Worm (Caenorhabditis elegans) whole organism, L2 larva: ENCODE results near the gene ZC204.17.

Experiments
- C34F6.9 ChIP-seq: fragments of 150-350 bp; optimal IDR thresholded peaks from 2 replicates; lab custom pipeline; 2014; ENCODE audit warnings: missing biosample characterization, missing genetic modification characterization
- F13H6.1 ChIP-seq: sonication (generic microtip); optimal IDR thresholded peaks from 2 replicates; lab custom pipeline; 2016; ENCODE audit warnings: missing genetic modification characterization, missing compliant biosample characterization
- R02D3.7 ChIP-seq: fragments of 150-350 bp; optimal IDR thresholded peaks from 2 replicates; lab custom pipeline; 2014; ENCODE audit warnings: missing biosample characterization, missing genetic modification characterization
- Y55F3AM.14 ChIP-seq: fragments of 200-800 bp; sonication (Bioruptor generic); optimal IDR thresholded peaks from 2 replicates; lab custom pipeline; 2018; ENCODE audit warnings: mild to moderate bottlenecking, missing genetic modification characterization, missing compliant biosample characterization
- ZK546.5 ChIP-seq: sonication (generic microtip); optimal IDR thresholded peaks from 2 replicates; lab custom pipeline; 2017; ENCODE audit warnings: missing biosample characterization, missing genetic modification characterization
- aly-2 ChIP-seq: fragments of 150-350 bp; optimal IDR thresholded peaks from 2 replicates; lab custom pipeline; 2014; ENCODE audit warnings: missing biosample characterization, missing genetic modification characterization
- ama-1 ChIP-seq: fragments of 150-350 bp; optimal IDR thresholded peaks from 2 replicates; lab custom pipeline; 2018; ENCODE audit warnings: inconsistent platforms
- blmp-1 ChIP-seq: sonication (generic microtip); optimal IDR thresholded peaks from 2 replicates; lab custom pipeline; 2017; ENCODE audit warnings: missing genetic modification characterization, mild to moderate bottlenecking, missing compliant biosample characterization, antibody characterized with exemption, moderate library complexity; ENCODE audit not compliant: insufficient read depth
- ceh-16 ChIP-seq: fragments of 150-350 bp; optimal IDR thresholded peaks from 2 replicates; lab custom pipeline; 2014; ENCODE audit warnings: missing biosample characterization, missing genetic modification characterization
- ceh-82 ChIP-seq: fragments of 150-350 bp; optimal IDR thresholded peaks from 2 replicates; lab custom pipeline; 2014; ENCODE audit warnings: missing biosample characterization, missing genetic modification characterization
- crh-2 ChIP-seq: sonication (generic microtip); optimal IDR thresholded peaks from 2 replicates; lab custom pipeline; 2017; ENCODE audit warnings: missing biosample characterization, missing genetic modification characterization
- egl-27 ChIP-seq: sonication (generic microtip); optimal IDR thresholded peaks from 3 replicates; lab custom pipeline; 2017; ENCODE audit warnings: missing biosample characterization, missing genetic modification reagents, missing genetic modification characterization
- elt-3 ChIP-seq: sonication (generic microtip); optimal IDR thresholded peaks from 2 replicates; lab custom pipeline; 2017; ENCODE audit warnings: missing biosample characterization, missing genetic modification characterization
- fos-1 ChIP-seq: fragments of 150-350 bp; optimal IDR thresholded peaks from 2 replicates; lab custom pipeline; 2014; ENCODE audit warnings: missing biosample characterization, missing genetic modification characterization
- lin-11 ChIP-seq: fragments of 150-350 bp; sonication (generic microtip); optimal IDR thresholded peaks from 2 replicates; lab custom pipeline; 2014; ENCODE audit warnings: missing biosample characterization, missing genetic modification characterization, inconsistent platforms, mixed read lengths
- lsy-2 ChIP-seq, 2 experiments: fragments of 150-350 bp in 1 of 2; sonication (generic microtip) in 1 of 2; optimal IDR thresholded peaks; 2 replicates each; lab custom pipeline; 2014 to 2017; ENCODE audit warnings: missing biosample characterization in 2 of 2, missing genetic modification characterization in 2 of 2
- mab-5 ChIP-seq: fragments of 150-350 bp; optimal IDR thresholded peaks from 2 replicates; lab custom pipeline; 2014; ENCODE audit warnings: missing biosample characterization, missing genetic modification characterization
- mbf-1 ChIP-seq: sonication (generic microtip); optimal IDR thresholded peaks from 2 replicates; lab custom pipeline; 2017; ENCODE audit warnings: missing biosample characterization, missing genetic modification characterization
- nhr-11 ChIP-seq: fragments of 150-350 bp; optimal IDR thresholded peaks from 2 replicates; lab custom pipeline; 2014; ENCODE audit warnings: missing biosample characterization, missing genetic modification characterization
- nhr-12 ChIP-seq: fragments of 150-350 bp; optimal IDR thresholded peaks from 2 replicates; lab custom pipeline; 2014; ENCODE audit warnings: missing biosample characterization, missing genetic modification characterization
- nhr-129 ChIP-seq: fragments of 150-350 bp; optimal IDR thresholded peaks from 2 replicates; lab custom pipeline; 2014; ENCODE audit warnings: missing biosample characterization, missing genetic modification characterization
- nhr-21 ChIP-seq: fragments of 150-350 bp; optimal IDR thresholded peaks from 2 replicates; lab custom pipeline; 2014; ENCODE audit warnings: missing biosample characterization, missing genetic modification characterization
- nhr-23 ChIP-seq: fragments of 150-350 bp; optimal IDR thresholded peaks from 2 replicates; lab custom pipeline; 2014; ENCODE audit warnings: missing biosample characterization, missing genetic modification reagents, missing genetic modification characterization
- nhr-25 ChIP-seq: fragments of 150-350 bp; sonication (generic microtip); optimal IDR thresholded peaks from 3 replicates; lab custom pipeline; 2014; ENCODE audit warnings: missing biosample characterization, missing genetic modification characterization
- nhr-6 ChIP-seq: fragments of 150-350 bp; optimal IDR thresholded peaks from 2 replicates; lab custom pipeline; 2014; ENCODE audit warnings: missing biosample characterization, missing genetic modification characterization
- nhr-77 ChIP-seq: fragments of 150-350 bp; optimal IDR thresholded peaks from 2 replicates; lab custom pipeline; 2014; ENCODE audit warnings: missing biosample characterization, missing genetic modification characterization
- peb-1 ChIP-seq: fragments of 150-350 bp; optimal IDR thresholded peaks from 2 replicates; lab custom pipeline; 2014; ENCODE audit warnings: missing biosample characterization, missing genetic modification characterization
- sem-4 ChIP-seq: fragments of 150-350 bp; optimal IDR thresholded peaks from 2 replicates; lab custom pipeline; 2014; ENCODE audit warnings: missing biosample characterization, missing genetic modification reagents, missing genetic modification characterization
- sma-3 ChIP-seq: sonication (generic microtip); optimal IDR thresholded peaks from 2 replicates; lab custom pipeline; 2016; ENCODE audit warnings: missing genetic modification reagents, missing genetic modification characterization, missing compliant biosample characterization
- sma-9 ChIP-seq, 2 experiments: fragments of 150-350 bp in 1 of 2; sonication (generic microtip) in 1 of 2; optimal IDR thresholded peaks; 2 replicates each; lab custom pipeline; 2014 to 2016; ENCODE audit warnings: missing genetic modification characterization in 2 of 2, mild to moderate bottlenecking in 1 of 2, missing biosample characterization in 1 of 2, missing compliant biosample characterization in 1 of 2, missing genetic modification reagents in 1 of 2, moderate library complexity in 1 of 2
- snpc-4 ChIP-seq: fragments of 150-350 bp; optimal IDR thresholded peaks from 2 replicates; lab custom pipeline; 2014; ENCODE audit warnings: missing biosample characterization, missing genetic modification characterization
- unc-39 ChIP-seq: fragments of 150-350 bp; optimal IDR thresholded peaks from 2 replicates; lab custom pipeline; 2014; ENCODE audit warnings: missing biosample characterization, missing genetic modification characterization
- unc-55 ChIP-seq: fragments of 150-350 bp; sonication (generic microtip); optimal IDR thresholded peaks from 3 replicates; lab custom pipeline; 2014; ENCODE audit warnings: missing biosample characterization, missing genetic modification reagents, missing genetic modification characterization
- zag-1 ChIP-seq: fragments of 150-350 bp; optimal IDR thresholded peaks from 2 replicates; lab custom pipeline; 2014; ENCODE audit warnings: missing biosample characterization, missing genetic modification characterization
- ztf-1 ChIP-seq: fragments of 200-800 bp; sonication (Bioruptor generic); conservative IDR thresholded peaks from 2 replicates; pipeline ENCODE4 v1.3.6; 2022; ENCODE audit warnings: missing genetic modification characterization, missing compliant biosample characterization
- ztf-11 ChIP-seq: sonication (generic microtip); optimal IDR thresholded peaks from 2 replicates; lab custom pipeline; 2017; ENCODE audit warnings: missing biosample characterization, missing genetic modification characterization

Gene ZC204.17

DNA sequence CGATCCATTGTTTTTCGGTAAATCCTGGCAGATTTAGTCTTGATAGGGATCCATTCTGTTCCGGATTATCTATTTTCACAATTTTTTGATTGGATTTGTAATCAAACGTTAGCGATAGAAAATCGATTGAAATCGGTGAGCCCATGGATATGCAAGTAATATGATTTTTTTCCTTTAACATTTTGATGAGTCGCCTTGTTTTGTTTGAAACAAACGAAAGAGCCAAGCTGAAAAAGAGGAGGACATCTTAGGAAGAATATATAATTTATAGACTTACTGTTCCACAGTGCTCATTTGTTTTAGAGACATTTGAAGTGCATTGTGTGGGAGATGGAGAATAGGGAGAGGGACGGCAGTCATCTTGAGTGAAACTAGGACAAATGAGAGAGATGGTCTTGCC lies 42.7 kb upstream of the ZC204.17 start, which contains the start of the genes fbxb-18 and fbxb-19:
fbxb-18 (minus strand) TSS at position 101 of the 400 bp plus-strand sequence.
fbxb-19 (minus strand) TSS at position 369 of the 400 bp plus-strand sequence.
- TF ChIP-seq nhr-12 (tag; lab: Kevin White, UChicago), result no peak
- TF ChIP-seq mab-5 (tag; lab: Kevin White, UChicago), result no peak
- TF ChIP-seq ceh-82, result no peak
- no peak for TF ChIP-seq peb-1 (tag; lab: Kevin White, UChicago)
- no peak for TF ChIP-seq unc-55 (GFP tag; lab: Kevin White, UChicago)
- no peak for TF ChIP-seq C34F6.9 (tag; lab: Kevin White, UChicago)
- TF ChIP-seq sma-9 (GFP tag; optimal IDR thresholded peaks at IDR 0.05; lab: Kevin White, UChicago), result no peak
- TF ChIP-seq sma-9 (tag; optimal IDR thresholded peaks at IDR 0.05; lab: Kevin White, UChicago), result no peak
- TF ChIP-seq ztf-11 (tag; lab: Kevin White, UChicago), result no peak
- no peak for TF ChIP-seq nhr-25 (tag; lab: Kevin White, UChicago)
- TF ChIP-seq nhr-129, result no peak
- no peak for TF ChIP-seq R02D3.7 (tag; lab: Kevin White, UChicago)
- TF ChIP-seq egl-27 (tag; lab: Kevin White, UChicago), result no peak
- no peak for TF ChIP-seq ceh-16 (tag; lab: Kevin White, UChicago)
- no peak for TF ChIP-seq Y55F3AM.14 (GFP tag; lab: Kevin White, UChicago)
- TF ChIP-seq ama-1 (lab: Kevin White, UChicago), result no peak
- no peak for TF ChIP-seq crh-2 (tag; lab: Kevin White, UChicago)
- no peak for TF ChIP-seq unc-39 (tag; lab: Kevin White, UChicago)
- no peak for TF ChIP-seq lsy-2 (tag; optimal IDR thresholded peaks at IDR 0.05; lab: Kevin White, UChicago)
- TF ChIP-seq fos-1 (tag; lab: Kevin White, UChicago), result no peak

- no peak for TF ChIP-seq sma-9 (GFP tag; optimal IDR thresholded peaks at IDR 0.05; lab: Kevin White, UChicago)
- no peak for TF ChIP-seq sma-9 (tag; optimal IDR thresholded peaks at IDR 0.05; lab: Kevin White, UChicago)
- no peak for TF ChIP-seq F13H6.1
Observed at ce11 chrII:1683742-1684141, 37.6 kb upstream of the ZC204.17 start, which contains the start of gene fbxb-25. fbxb-25 (plus strand) TSS chrII:1684042.

- TF ChIP-seq nhr-21 (tag; lab: Kevin White, UChicago) (no peak), nhr-6 (no peak), nhr-23 (no peak), elt-3 (no peak), unc-55 (GFP tag; lab: Kevin White, UChicago) (no peak), ztf-1 (no peak), ZK546.5 (tag; lab: Kevin White, UChicago) (no peak), lin-11 (no peak), mbf-1 (tag; lab: Kevin White, UChicago) (no peak), ceh-16 (tag; lab: Kevin White, UChicago) (no peak), blmp-1 (tag; lab: Kevin White, UChicago) (no peak), sem-4 (tag; lab: Kevin White, UChicago) (no peak), ama-1 (lab: Kevin White, UChicago) (no peak), sma-3 (GFP tag; lab: Kevin White, UChicago) (no peak)
- TF ChIP-seq, all 48 proteins: peak for 0
Observed at ce11 chrII:1682218-1682617, 36.1 kb upstream of the ZC204.17 start, which contains the start of gene fbxb-26. fbxb-26 (plus strand) TSS chrII:1682518.

- TF ChIP-seq ZK546.5 (tag; lab: Kevin White, UChicago), result no peak
- no peak for TF ChIP-seq nhr-12 (tag; lab: Kevin White, UChicago)
- TF ChIP-seq nhr-11 (tag; lab: Kevin White, UChicago), result no peak
- no peak for TF ChIP-seq sem-4 (tag; lab: Kevin White, UChicago)
- no peak for TF ChIP-seq zag-1 (tag; lab: Kevin White, UChicago)
- no peak for TF ChIP-seq snpc-4 (tag; lab: Kevin White, UChicago)
- TF ChIP-seq nhr-25 (tag; lab: Kevin White, UChicago), result no peak
- TF ChIP-seq aly-2 (tag; lab: Kevin White, UChicago), result no peak
- no peak for TF ChIP-seq F13H6.1
- no peak for TF ChIP-seq lin-11
- no peak for TF ChIP-seq peb-1 (tag; lab: Kevin White, UChicago)
- no peak for TF ChIP-seq ceh-82
- no peak for TF ChIP-seq mbf-1 (tag; lab: Kevin White, UChicago)
- TF ChIP-seq nhr-23, result no peak
- TF ChIP-seq egl-27 (tag; lab: Kevin White, UChicago), result no peak
- TF ChIP-seq blmp-1 (tag; lab: Kevin White, UChicago), result no peak
- TF ChIP-seq nhr-77, result no peak
Observed at ce11 chrII:1679081-1679480, 33.0 kb upstream of the ZC204.17 start, which contains the start of gene irld-36. irld-36 (plus strand) TSS chrII:1679381.
